Fruit fly (Drosophila melanogaster): ENCODE measurements around the gene CG15740.

dm6 chrX:11895141-11895540 is 49.2 kb upstream of the CG15740 start:
- TF ChIP-seq CTCF (optimal IDR thresholded peaks at IDR 0.05) = no peak
- TF ChIP-seq CG8478 (optimal IDR thresholded peaks at IDR 0.05) = no peak

Measured in S2 (cell line).